Fruit fly (Drosophila melanogaster) Kc167 (cell line): ENCODE measurements around the gene CG16863.

Source experiments
- Myc ChIP-seq: fragments of >200 bp; optimal IDR thresholded peaks from 2 replicates; lab custom pipeline; 2017; ENCODE audit warnings: missing external identifiers
- Sin3A ChIP-seq: fragments of >200 bp; optimal IDR thresholded peaks from 2 replicates; lab custom pipeline; 2018; ENCODE audit warnings: missing external identifiers
- h ChIP-seq: fragments of >200 bp; optimal IDR thresholded peaks from 3 replicates; lab custom pipeline; 2018; ENCODE audit warnings: missing external identifiers
- insv ChIP-seq: fragments of >200 bp; optimal IDR thresholded peaks from 3 replicates; lab custom pipeline; 2018; ENCODE audit warnings: missing external identifiers
- psq ChIP-seq: fragments of >200 bp; optimal IDR thresholded peaks from 2 replicates; lab custom pipeline; 2017; ENCODE audit warnings: missing external identifiers

DNA sequence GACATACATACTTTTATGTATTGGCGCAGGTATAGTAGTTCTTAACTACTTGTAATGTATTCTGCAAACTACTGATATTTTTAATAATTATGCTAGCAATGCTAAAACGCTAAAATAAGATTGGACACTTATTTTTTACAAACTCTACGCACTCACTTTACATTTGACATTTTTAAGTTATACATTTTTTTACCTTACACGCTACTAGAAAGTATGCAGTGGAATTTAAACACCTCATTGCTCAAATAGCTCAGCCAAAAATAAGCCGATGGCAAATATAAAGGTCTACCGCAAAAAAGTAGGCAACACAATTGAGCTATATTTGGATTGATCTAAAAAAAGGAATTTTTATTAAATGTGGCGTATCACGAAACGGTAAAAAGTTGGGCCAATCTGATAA, 51.3 kb downstream of the CG16863 start:
- no peak for TF ChIP-seq insv (lab: Kevin White, UChicago)
- no peak for TF ChIP-seq h (lab: Kevin White, UChicago)
- no peak for TF ChIP-seq Sin3A
- no peak for TF ChIP-seq psq (lab: Kevin White, UChicago)
- TF ChIP-seq Myc (lab: Kevin White, UChicago), result no peak
